Fruit fly (Drosophila melanogaster): ENCODE measurements around the gene CG43051.

- TF ChIP-seq rgr (GFP tag; optimal IDR thresholded peaks at IDR 0.05) = no peak
- no peak for TF ChIP-seq Dif (GFP tag; optimal IDR thresholded peaks at IDR 0.05; ENCODE audit: partially characterized antibody)
- no peak for TF ChIP-seq lola (GFP tag; optimal IDR thresholded peaks at IDR 0.05)
- no peak for TF ChIP-seq pan (optimal IDR thresholded peaks at IDR 0.05)
- no peak for TF ChIP-seq Dfd (GFP tag; optimal IDR thresholded peaks at IDR 0.05)
- TF ChIP-seq h (GFP tag; optimal IDR thresholded peaks at IDR 0.05) = no peak
- no peak for TF ChIP-seq Jra (GFP tag; optimal IDR thresholded peaks at IDR 0.05)
- no peak for TF ChIP-seq HLH106 (tag; optimal IDR thresholded peaks at IDR 0.05)
- no peak for TF ChIP-seq usp (GFP tag; optimal IDR thresholded peaks at IDR 0.05)
Observed at dm6 chr2L:12502839-12503439, 4.8 kb upstream of the CG43051 start.

All from whole organism, wandering third instar larva.